Worm (Caenorhabditis elegans): Measurements from ENCODE around the gene cTel54X.2.

The cTel54X.2 gene

ce11 chrIII:42725-43124 is 39.6 kb downstream of the cTel54X.2 start:
- TF ChIP-seq elt-3 (tag; optimal IDR thresholded peaks at IDR 0.05): no peak
- TF ChIP-seq tbx-8 (GFP tag; optimal IDR thresholded peaks at IDR 0.05): no peak
- no peak for TF ChIP-seq cnd-1 (tag; optimal IDR thresholded peaks at IDR 0.05)
- no peak for TF ChIP-seq mep-1 (tag; optimal IDR thresholded peaks at IDR 0.05)
- TF ChIP-seq sptf-1 (tag; optimal IDR thresholded peaks at IDR 0.05): no peak
- TF ChIP-seq nhr-28 (tag; optimal IDR thresholded peaks at IDR 0.05): no peak
- no peak for TF ChIP-seq pha-4 (tag; optimal IDR thresholded peaks at IDR 0.05)
- no peak for TF ChIP-seq mab-5 (tag; optimal IDR thresholded peaks at IDR 0.05)
- no peak for TF ChIP-seq M03D4.4 (tag; optimal IDR thresholded peaks at IDR 0.05)
- no peak for TF ChIP-seq lin-32 (GFP tag; optimal IDR thresholded peaks at IDR 0.05)

- TF ChIP-seq cnd-1 (tag; optimal IDR thresholded peaks at IDR 0.05) (no peak), ces-1 (GFP tag; optimal IDR thresholded peaks at IDR 0.05) (no peak), zip-8 (tag; optimal IDR thresholded peaks at IDR 0.05) (no peak), sem-2 (GFP tag; optimal IDR thresholded peaks at IDR 0.05) (no peak), unc-62 (GFP tag; optimal IDR thresholded peaks at IDR 0.05) (no peak), M03D4.4 (tag; optimal IDR thresholded peaks at IDR 0.05) (no peak)
Observed at ce11 chrIII:48329-48728, 45.3 kb downstream of the cTel54X.2 start.

- TF ChIP-seq tbx-8 (GFP tag; optimal IDR thresholded peaks at IDR 0.05) (no peak), pha-4 (tag; optimal IDR thresholded peaks at IDR 0.05) (no peak), blmp-1 (tag; optimal IDR thresholded peaks at IDR 0.05) (no peak), snpc-4 (tag; optimal IDR thresholded peaks at IDR 0.05) (no peak), zip-8 (tag; optimal IDR thresholded peaks at IDR 0.05) (no peak), nhr-28 (tag; optimal IDR thresholded peaks at IDR 0.05) (no peak), cnd-1 (tag; optimal IDR thresholded peaks at IDR 0.05) (no peak), ham-2 (GFP tag; optimal IDR thresholded peaks at IDR 0.05) (no peak), hlh-1 (tag; optimal IDR thresholded peaks at IDR 0.05) (no peak), ces-1 (GFP tag; optimal IDR thresholded peaks at IDR 0.05) (no peak), mep-1 (tag; optimal IDR thresholded peaks at IDR 0.05) (no peak)
Observed at ce11 chrIII:49064-49463, 46.0 kb downstream of the cTel54X.2 start.

ce11 chrIII:50418-50817 is 47.3 kb downstream of the cTel54X.2 start:
- no peak for TF ChIP-seq elt-1 (tag; optimal IDR thresholded peaks at IDR 0.05; ENCODE audit: borderline replicate concordance, insufficient read depth)
- TF ChIP-seq blmp-1 (tag; optimal IDR thresholded peaks at IDR 0.05): no peak
- no peak for TF ChIP-seq pha-4 (tag; optimal IDR thresholded peaks at IDR 0.05)
- no peak for TF ChIP-seq nhr-237 (tag; optimal IDR thresholded peaks at IDR 0.05)
- TF ChIP-seq ztf-11 (tag; optimal IDR thresholded peaks at IDR 0.05): no peak
- no peak for TF ChIP-seq mep-1 (tag; optimal IDR thresholded peaks at IDR 0.05)
- no peak for TF ChIP-seq nhr-28 (tag; optimal IDR thresholded peaks at IDR 0.05)
- no peak for TF ChIP-seq nhr-2 (tag; optimal IDR thresholded peaks at IDR 0.05)
- TF ChIP-seq nhr-76 (tag; optimal IDR thresholded peaks at IDR 0.05): no peak
- no peak for TF ChIP-seq flh-1 (GFP tag; optimal IDR thresholded peaks at IDR 0.05)
- no peak for TF ChIP-seq lin-13 (tag; optimal IDR thresholded peaks at IDR 0.05)
- no peak for TF ChIP-seq ham-2 (GFP tag; optimal IDR thresholded peaks at IDR 0.05)
- no peak for TF ChIP-seq unc-39 (tag; optimal IDR thresholded peaks at IDR 0.05)
- TF ChIP-seq ceh-83 (GFP tag; optimal IDR thresholded peaks at IDR 0.05): no peak
- TF ChIP-seq drap-1 (GFP tag; optimal IDR thresholded peaks at IDR 0.05): no peak
- no peak for TF ChIP-seq unc-62 (GFP tag; optimal IDR thresholded peaks at IDR 0.05)
- no peak for TF ChIP-seq ceh-43 (GFP tag; optimal IDR thresholded peaks at IDR 0.05)
- TF ChIP-seq lsy-2 (tag; optimal IDR thresholded peaks at IDR 0.05): no peak
- no peak for TF ChIP-seq M03D4.4 (tag; optimal IDR thresholded peaks at IDR 0.05)
- no peak for TF ChIP-seq lin-32 (GFP tag; optimal IDR thresholded peaks at IDR 0.05)

DNA sequence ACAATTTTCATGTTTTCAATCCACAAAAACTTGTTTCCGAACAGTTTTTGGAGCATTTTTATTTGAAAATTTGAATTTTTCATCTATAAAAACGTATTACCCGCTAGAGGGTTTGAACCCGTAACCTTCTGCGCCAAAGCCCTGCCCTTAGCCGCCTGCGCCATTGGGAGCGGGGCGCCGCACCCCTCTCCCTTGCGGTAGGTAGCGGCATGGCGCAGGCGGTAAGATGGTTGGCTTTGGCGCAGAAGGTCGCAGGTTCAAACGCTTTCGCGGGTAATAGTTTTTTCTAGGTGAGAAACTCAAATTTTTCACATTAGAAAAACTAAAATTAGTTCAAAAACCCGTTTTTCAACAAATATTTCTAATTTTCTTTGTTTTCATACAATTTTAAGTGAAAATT is 48.5 kb downstream of the cTel54X.2 start:
- TF ChIP-seq ham-2 (GFP tag; optimal IDR thresholded peaks at IDR 0.05): no peak
- TF ChIP-seq mab-5 (tag; optimal IDR thresholded peaks at IDR 0.05): no peak
- TF ChIP-seq cnd-1 (tag; optimal IDR thresholded peaks at IDR 0.05): no peak
- TF ChIP-seq sem-2 (GFP tag; optimal IDR thresholded peaks at IDR 0.05): no peak
- TF ChIP-seq blmp-1 (tag; optimal IDR thresholded peaks at IDR 0.05): no peak
- TF ChIP-seq zip-8 (tag; optimal IDR thresholded peaks at IDR 0.05): no peak
- TF ChIP-seq elt-1 (tag; optimal IDR thresholded peaks at IDR 0.05; ENCODE audit: borderline replicate concordance, insufficient read depth): no peak
- no peak for TF ChIP-seq unc-62 (GFP tag; optimal IDR thresholded peaks at IDR 0.05)
- TF ChIP-seq M03D4.4 (tag; optimal IDR thresholded peaks at IDR 0.05): no peak
- no peak for TF ChIP-seq elt-3 (tag; optimal IDR thresholded peaks at IDR 0.05)
